Worm (Caenorhabditis elegans): ENCODE results near the gene aqp-4.

aqp-4 gene

DNA sequence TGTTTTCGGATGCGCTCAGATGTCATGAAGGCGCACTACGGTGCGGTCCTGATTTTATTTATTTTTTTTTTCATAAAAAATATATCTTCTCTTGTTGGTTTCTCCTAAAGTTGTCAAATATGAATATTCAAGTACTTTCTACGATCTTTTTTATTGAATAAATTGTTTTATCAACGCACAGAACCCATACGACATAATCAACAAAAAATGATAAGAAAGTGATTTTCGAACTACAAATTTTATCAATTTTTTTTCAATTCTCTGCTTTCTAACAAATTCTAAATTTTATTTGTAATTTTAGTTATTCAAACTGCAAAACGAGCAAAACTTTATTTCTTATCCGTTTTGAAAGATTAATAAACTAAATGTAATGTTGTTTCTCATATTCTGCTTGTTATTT lies 35.5 kb upstream of the aqp-4 start:
- TF ChIP-seq pes-1 (GFP tag; IDR thresholded peaks at IDR 0.05): no peak
- no peak for TF ChIP-seq ceh-36 (tag; optimal IDR thresholded peaks at IDR 0.05)
- TF ChIP-seq tra-4 (tag; optimal IDR thresholded peaks at IDR 0.05): no peak
- TF ChIP-seq tbx-11 (GFP tag; IDR thresholded peaks at IDR 0.05): no peak
- TF ChIP-seq hmg-4 (GFP tag; optimal IDR thresholded peaks at IDR 0.05): no peak
- no peak for TF ChIP-seq flt-1 (GFP tag; IDR thresholded peaks at IDR 0.05)
- no peak for TF ChIP-seq F13C5.2 (tag; optimal IDR thresholded peaks at IDR 0.05)
- TF ChIP-seq ets-7 (tag; optimal IDR thresholded peaks at IDR 0.05): no peak
- no peak for TF ChIP-seq hnd-1 (tag; optimal IDR thresholded peaks at IDR 0.05)
- TF ChIP-seq sea-1 (GFP tag; conservative IDR thresholded peaks at IDR 0.05): no peak
- TF ChIP-seq hmbx-1 (tag; optimal IDR thresholded peaks at IDR 0.05): no peak
- no peak for TF ChIP-seq aly-1 (tag; optimal IDR thresholded peaks at IDR 0.05)
- no peak for TF ChIP-seq scrt-1 (GFP tag; IDR thresholded peaks at IDR 0.05)
- TF ChIP-seq tbx-37 (GFP tag; conservative IDR thresholded peaks at IDR 0.05): no peak
- TF ChIP-seq ama-1 (optimal IDR thresholded peaks at IDR 0.05): no peak
- TF ChIP-seq ceh-13 (GFP tag; optimal IDR thresholded peaks at IDR 0.05): no peak
- TF ChIP-seq B0310.2 (tag; optimal IDR thresholded peaks at IDR 0.05): no peak

DNA sequence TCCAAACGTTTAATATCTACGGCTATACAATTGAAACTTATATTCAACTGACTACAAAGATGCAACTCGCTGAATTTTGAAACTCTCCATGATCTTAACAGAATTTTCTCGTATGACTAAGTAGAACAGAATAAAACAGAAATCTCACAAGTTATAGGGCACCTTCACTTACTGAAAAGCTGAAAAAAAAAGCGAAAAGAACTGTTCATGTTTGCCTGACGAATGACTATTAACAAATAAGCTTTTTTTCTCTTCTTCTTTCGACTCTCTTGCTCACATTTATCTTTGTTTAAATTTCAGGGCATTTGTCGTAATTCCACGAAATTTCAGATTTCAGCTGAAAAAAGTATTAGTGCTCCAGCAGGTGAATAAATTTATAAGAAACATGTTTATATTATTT lies 34.6 kb upstream of the aqp-4 start, which contains the start of gene xbx-6:
TSS of gene xbx-6 (plus strand) at position 301 of the 400 bp plus-strand sequence.
- TF ChIP-seq hmbx-1 (tag; optimal IDR thresholded peaks at IDR 0.05): no peak
- TF ChIP-seq ceh-36 (tag; optimal IDR thresholded peaks at IDR 0.05): no peak
- TF ChIP-seq ceh-13 (GFP tag; optimal IDR thresholded peaks at IDR 0.05): no peak
- no peak for TF ChIP-seq tra-4 (tag; optimal IDR thresholded peaks at IDR 0.05)
- TF ChIP-seq sea-1 (GFP tag; conservative IDR thresholded peaks at IDR 0.05): no peak
- no peak for TF ChIP-seq tbx-11 (GFP tag; IDR thresholded peaks at IDR 0.05)
- TF ChIP-seq hmg-4 (GFP tag; optimal IDR thresholded peaks at IDR 0.05): no peak
- no peak for TF ChIP-seq scrt-1 (GFP tag; IDR thresholded peaks at IDR 0.05)
- TF ChIP-seq hnd-1 (tag; optimal IDR thresholded peaks at IDR 0.05): no peak
- TF ChIP-seq ets-7 (tag; optimal IDR thresholded peaks at IDR 0.05): no peak
- no peak for TF ChIP-seq tbx-37 (GFP tag; conservative IDR thresholded peaks at IDR 0.05)
- TF ChIP-seq B0310.2 (tag; optimal IDR thresholded peaks at IDR 0.05): no peak
- no peak for TF ChIP-seq pes-1 (GFP tag; IDR thresholded peaks at IDR 0.05)
- no peak for TF ChIP-seq ama-1 (optimal IDR thresholded peaks at IDR 0.05)
- no peak for TF ChIP-seq aly-1 (tag; optimal IDR thresholded peaks at IDR 0.05)
- no peak for TF ChIP-seq F13C5.2 (tag; optimal IDR thresholded peaks at IDR 0.05)
- no peak for TF ChIP-seq flt-1 (GFP tag; IDR thresholded peaks at IDR 0.05)

DNA sequence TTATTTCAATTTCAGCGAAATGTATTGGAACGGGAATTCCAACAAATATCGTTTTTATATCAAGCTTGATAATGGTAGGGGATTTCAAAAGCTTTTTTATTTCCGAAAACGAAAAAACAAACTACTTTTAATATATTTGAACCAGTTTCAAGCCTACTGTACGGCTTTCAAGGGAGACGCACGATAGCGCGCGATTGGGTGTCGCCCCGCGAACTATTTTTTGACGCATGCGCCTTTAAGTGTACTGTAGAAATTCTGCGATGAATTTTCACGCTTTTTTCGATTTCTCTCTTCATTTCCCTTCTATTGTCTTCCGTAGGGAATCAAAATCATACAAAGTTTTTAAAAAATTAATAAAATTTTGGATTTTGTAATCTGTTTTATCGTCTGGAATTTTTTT lies 33.8 kb upstream of the aqp-4 start:
- TF ChIP-seq tbx-37 (GFP tag; conservative IDR thresholded peaks at IDR 0.05) (no peak), ama-1 (optimal IDR thresholded peaks at IDR 0.05) (no peak), tbx-11 (GFP tag; IDR thresholded peaks at IDR 0.05) (no peak), pes-1 (GFP tag; IDR thresholded peaks at IDR 0.05) (no peak), scrt-1 (GFP tag; IDR thresholded peaks at IDR 0.05) (no peak), hmg-4 (GFP tag; optimal IDR thresholded peaks at IDR 0.05) (no peak), ceh-13 (GFP tag; optimal IDR thresholded peaks at IDR 0.05) (no peak), hnd-1 (tag; optimal IDR thresholded peaks at IDR 0.05) (no peak), F13C5.2 (tag; optimal IDR thresholded peaks at IDR 0.05) (no peak), tra-4 (tag; optimal IDR thresholded peaks at IDR 0.05) (no peak), aly-1 (tag; optimal IDR thresholded peaks at IDR 0.05) (no peak), sea-1 (GFP tag; conservative IDR thresholded peaks at IDR 0.05) (no peak), ets-7 (tag; optimal IDR thresholded peaks at IDR 0.05) (no peak)

DNA sequence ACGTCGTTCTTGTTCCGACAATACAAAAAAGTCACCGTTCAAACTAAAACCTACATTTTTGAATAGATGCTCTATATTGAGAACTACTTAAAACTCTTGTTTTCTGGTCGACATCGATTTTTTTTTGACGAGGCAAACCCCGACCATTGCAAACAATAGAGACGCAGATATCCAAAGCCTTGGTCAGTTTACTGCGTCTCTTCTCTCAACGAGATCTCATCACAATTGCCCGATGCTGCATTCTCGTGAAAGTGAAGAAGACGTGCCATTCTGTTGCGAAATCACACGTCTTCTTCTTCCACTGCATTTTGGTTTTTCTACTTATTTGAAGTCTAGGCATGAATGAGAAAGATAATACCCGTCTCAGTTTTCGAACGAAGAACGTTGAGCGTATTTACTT lies 33.0 kb upstream of the aqp-4 start:
- TF ChIP-seq hmg-4 (GFP tag; optimal IDR thresholded peaks at IDR 0.05) (no peak), sea-1 (GFP tag; conservative IDR thresholded peaks at IDR 0.05) (no peak), ama-1 (optimal IDR thresholded peaks at IDR 0.05) (no peak), hmbx-1 (tag; optimal IDR thresholded peaks at IDR 0.05) (no peak), scrt-1 (GFP tag; IDR thresholded peaks at IDR 0.05) (no peak), B0310.2 (tag; optimal IDR thresholded peaks at IDR 0.05) (no peak), F13C5.2 (tag; optimal IDR thresholded peaks at IDR 0.05) (no peak), tra-4 (tag; optimal IDR thresholded peaks at IDR 0.05) (no peak), flt-1 (GFP tag; IDR thresholded peaks at IDR 0.05) (no peak), tbx-37 (GFP tag; conservative IDR thresholded peaks at IDR 0.05) (no peak), hnd-1 (tag; optimal IDR thresholded peaks at IDR 0.05) (no peak), tbx-11 (GFP tag; IDR thresholded peaks at IDR 0.05) (no peak)

DNA sequence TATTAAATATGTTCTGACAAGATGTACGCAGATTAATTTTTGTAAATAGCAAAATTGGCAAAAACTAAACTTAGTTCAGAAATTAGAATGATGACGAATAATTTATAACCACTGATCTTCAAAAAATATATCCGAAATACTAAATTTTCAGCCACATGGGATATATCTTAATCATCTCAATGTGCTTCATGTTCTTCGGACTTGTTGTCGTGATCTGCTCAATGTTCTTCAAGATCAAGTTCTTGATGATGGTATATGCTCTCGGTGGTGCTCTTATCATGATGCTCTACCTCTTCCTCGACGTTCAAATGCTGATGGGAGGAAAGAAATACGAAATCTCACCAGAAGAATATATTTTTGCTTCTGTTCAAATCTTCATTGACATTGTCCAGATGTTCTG lies 30.8 kb upstream of the aqp-4 start:
- no peak for TF ChIP-seq ets-7 (tag; optimal IDR thresholded peaks at IDR 0.05)
- TF ChIP-seq ceh-36 (tag; optimal IDR thresholded peaks at IDR 0.05): no peak
- TF ChIP-seq B0310.2 (tag; optimal IDR thresholded peaks at IDR 0.05): no peak
- no peak for TF ChIP-seq flt-1 (GFP tag; IDR thresholded peaks at IDR 0.05)
- no peak for TF ChIP-seq scrt-1 (GFP tag; IDR thresholded peaks at IDR 0.05)
- no peak for TF ChIP-seq F13C5.2 (tag; optimal IDR thresholded peaks at IDR 0.05)
- TF ChIP-seq hmg-4 (GFP tag; optimal IDR thresholded peaks at IDR 0.05): no peak
- TF ChIP-seq ceh-13 (GFP tag; optimal IDR thresholded peaks at IDR 0.05): no peak
- no peak for TF ChIP-seq aly-1 (tag; optimal IDR thresholded peaks at IDR 0.05)
- TF ChIP-seq hmbx-1 (tag; optimal IDR thresholded peaks at IDR 0.05): no peak
- TF ChIP-seq tbx-37 (GFP tag; conservative IDR thresholded peaks at IDR 0.05): no peak
- TF ChIP-seq tbx-11 (GFP tag; IDR thresholded peaks at IDR 0.05): no peak
- no peak for TF ChIP-seq hnd-1 (tag; optimal IDR thresholded peaks at IDR 0.05)
- TF ChIP-seq sea-1 (GFP tag; conservative IDR thresholded peaks at IDR 0.05): no peak
- TF ChIP-seq ama-1 (optimal IDR thresholded peaks at IDR 0.05): no peak
- no peak for TF ChIP-seq tra-4 (tag; optimal IDR thresholded peaks at IDR 0.05)
- no peak for TF ChIP-seq pes-1 (GFP tag; IDR thresholded peaks at IDR 0.05)

DNA sequence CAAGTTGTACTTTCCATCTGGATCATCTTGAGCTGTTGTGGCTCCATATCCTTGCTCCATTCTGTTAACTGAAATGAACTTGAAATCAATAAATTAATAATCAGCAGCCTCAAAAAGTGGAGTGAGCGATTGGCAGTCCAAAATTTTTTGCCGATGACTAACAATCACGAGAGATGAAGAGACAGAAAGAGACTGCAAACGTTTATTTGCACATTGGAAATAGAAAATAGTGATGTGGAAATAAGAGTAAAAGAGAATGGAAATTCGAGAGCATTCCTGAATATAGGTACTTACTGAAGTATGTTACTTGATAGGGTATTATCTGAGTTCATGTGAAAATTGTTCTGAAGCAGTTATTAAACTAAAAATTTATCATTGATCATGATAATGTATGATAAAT lies 27.6 kb upstream of the aqp-4 start, which contains the start of gene tag-120:
TSS of gene tag-120 (minus strand) at position 68 of the 400 bp plus-strand sequence.
- no peak for TF ChIP-seq tra-4 (tag; optimal IDR thresholded peaks at IDR 0.05)
- no peak for TF ChIP-seq ama-1 (optimal IDR thresholded peaks at IDR 0.05)
- TF ChIP-seq tbx-11 (GFP tag; IDR thresholded peaks at IDR 0.05): no peak
- TF ChIP-seq aly-1 (tag; optimal IDR thresholded peaks at IDR 0.05): no peak
- no peak for TF ChIP-seq hnd-1 (tag; optimal IDR thresholded peaks at IDR 0.05)
- TF ChIP-seq sea-1 (GFP tag; conservative IDR thresholded peaks at IDR 0.05): no peak

DNA sequence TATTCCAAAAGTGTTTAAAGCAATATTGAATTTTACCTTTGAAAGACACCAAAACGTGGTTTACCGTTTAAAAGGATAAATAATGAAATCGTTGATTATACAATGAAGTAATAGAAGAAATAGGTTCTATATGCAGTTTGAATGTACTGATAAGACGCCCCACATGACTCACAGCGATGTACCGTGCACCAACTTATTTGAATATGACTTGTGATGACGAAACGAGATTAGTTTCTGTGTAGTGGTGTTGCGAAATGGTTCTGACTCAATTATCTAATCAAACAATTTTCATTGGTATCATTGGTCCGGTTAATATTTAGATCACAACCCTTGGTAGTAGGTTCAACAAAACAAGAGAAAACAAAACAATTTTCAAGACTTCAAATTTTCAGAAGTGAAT lies 26.2 kb upstream of the aqp-4 start:
- no peak for TF ChIP-seq ceh-36 (tag; optimal IDR thresholded peaks at IDR 0.05)
- no peak for TF ChIP-seq tra-4 (tag; optimal IDR thresholded peaks at IDR 0.05)
- TF ChIP-seq ama-1 (optimal IDR thresholded peaks at IDR 0.05): no peak
- no peak for TF ChIP-seq B0310.2 (tag; optimal IDR thresholded peaks at IDR 0.05)
- TF ChIP-seq hmg-4 (GFP tag; optimal IDR thresholded peaks at IDR 0.05): no peak
- no peak for TF ChIP-seq flt-1 (GFP tag; IDR thresholded peaks at IDR 0.05)
- TF ChIP-seq sea-1 (GFP tag; conservative IDR thresholded peaks at IDR 0.05): no peak
- no peak for TF ChIP-seq hmbx-1 (tag; optimal IDR thresholded peaks at IDR 0.05)
- TF ChIP-seq aly-1 (tag; optimal IDR thresholded peaks at IDR 0.05): no peak
- no peak for TF ChIP-seq ceh-13 (GFP tag; optimal IDR thresholded peaks at IDR 0.05)
- no peak for TF ChIP-seq tbx-11 (GFP tag; IDR thresholded peaks at IDR 0.05)
- TF ChIP-seq F13C5.2 (tag; optimal IDR thresholded peaks at IDR 0.05): no peak
- no peak for TF ChIP-seq pes-1 (GFP tag; IDR thresholded peaks at IDR 0.05)
- no peak for TF ChIP-seq tbx-37 (GFP tag; conservative IDR thresholded peaks at IDR 0.05)
- TF ChIP-seq scrt-1 (GFP tag; IDR thresholded peaks at IDR 0.05): no peak

Data from whole organism, early embryonic.